Worm (Caenorhabditis elegans): ENCODE measurements around the gene cox-14.
"Not testable (repeated sequence)": the region's sequence is repeated elsewhere in the genome, so short reads cannot be mapped to it uniquely, and the experiment has no call there.

The cox-14 gene

ce11 chrIII:10214540-10214979 is 4.2 kb upstream of the cox-14 start:
- TF ChIP-seq ham-2 (GFP tag; optimal IDR thresholded peaks at IDR 0.05) (no peak), unc-39 (tag; optimal IDR thresholded peaks at IDR 0.05) (no peak), ces-1 (GFP tag; optimal IDR thresholded peaks at IDR 0.05) (no peak), bed-3 (GFP tag; optimal IDR thresholded peaks at IDR 0.05) (no peak)

ce11 chrIII:10215882-10216281 is 2.9 kb upstream of the cox-14 start:
- TF ChIP-seq nhr-237 (tag; optimal IDR thresholded peaks at IDR 0.05) (no peak), sem-2 (GFP tag; optimal IDR thresholded peaks at IDR 0.05) (no peak), M03D4.4 (tag; optimal IDR thresholded peaks at IDR 0.05) (no peak), nhr-2 (tag; optimal IDR thresholded peaks at IDR 0.05) (no peak), zip-8 (tag; optimal IDR thresholded peaks at IDR 0.05) (no peak), unc-120 (tag; optimal IDR thresholded peaks at IDR 0.05; ENCODE audit: poor library complexity, severe bottlenecking) (no peak), tbx-8 (GFP tag; optimal IDR thresholded peaks at IDR 0.05) (no peak), bed-3 (GFP tag; optimal IDR thresholded peaks at IDR 0.05) (no peak), elt-3 (tag; optimal IDR thresholded peaks at IDR 0.05) (no peak), mep-1 (tag; optimal IDR thresholded peaks at IDR 0.05) (no peak), mls-2 (tag; optimal IDR thresholded peaks at IDR 0.05) (no peak), ztf-11 (tag; optimal IDR thresholded peaks at IDR 0.05) (no peak), sptf-1 (tag; optimal IDR thresholded peaks at IDR 0.05) (no peak), lin-32 (GFP tag; optimal IDR thresholded peaks at IDR 0.05) (no peak), ceh-43 (GFP tag; optimal IDR thresholded peaks at IDR 0.05) (no peak), hlh-1 (tag; optimal IDR thresholded peaks at IDR 0.05) (no peak), unc-39 (tag; optimal IDR thresholded peaks at IDR 0.05) (no peak), elt-1 (tag; optimal IDR thresholded peaks at IDR 0.05; ENCODE audit: borderline replicate concordance, insufficient read depth) (no peak)

DNA sequence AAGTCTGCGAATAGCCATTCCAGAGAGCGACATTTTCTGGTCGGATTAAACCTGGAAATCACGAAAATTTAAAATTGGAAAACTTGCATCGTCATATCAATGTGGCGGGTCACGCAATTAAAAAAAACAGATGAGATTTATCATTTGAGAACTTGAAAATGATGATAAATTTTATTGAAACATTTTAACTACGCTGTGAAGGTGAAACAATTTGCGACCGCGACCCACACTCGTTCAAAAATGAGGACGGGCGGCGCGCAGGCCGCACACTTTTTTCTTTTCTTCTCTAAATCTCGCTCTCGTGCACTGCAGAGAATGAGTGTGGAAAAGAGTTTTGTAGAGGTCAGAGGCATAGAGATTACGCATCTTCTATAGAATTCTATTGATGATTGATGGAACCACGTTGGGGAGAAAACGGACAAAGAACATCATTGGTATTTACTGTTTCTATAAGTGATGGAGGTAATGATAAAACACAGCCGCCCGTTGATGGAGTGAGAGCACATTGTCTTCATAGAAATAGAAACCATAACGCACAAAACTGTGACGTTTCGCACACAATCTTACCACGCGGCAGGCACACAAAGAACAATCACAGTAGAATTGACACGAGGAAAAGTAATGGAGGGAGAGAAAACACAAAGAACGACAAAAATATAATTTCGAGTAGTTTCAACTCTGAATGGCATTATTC is 2.0 kb upstream of the cox-14 start, which contains the start of gene cts-1:
Gene cts-1, minus strand, starts transcription at position 51 of the 694 bp plus-strand sequence.
- no peak for TF ChIP-seq elt-3 (tag; optimal IDR thresholded peaks at IDR 0.05)
- TF ChIP-seq snpc-4 (tag; optimal IDR thresholded peaks at IDR 0.05): no peak
- TF ChIP-seq nhr-12 (tag; optimal IDR thresholded peaks at IDR 0.05): no peak
- TF ChIP-seq lsy-2 (tag; optimal IDR thresholded peaks at IDR 0.05): peak; percentile 76
- TF ChIP-seq hlh-1 (tag; optimal IDR thresholded peaks at IDR 0.05): peak; percentile 23
- peak; percentile 49 for TF ChIP-seq mep-1 (tag; optimal IDR thresholded peaks at IDR 0.05)
- TF ChIP-seq unc-120 (tag; optimal IDR thresholded peaks at IDR 0.05; ENCODE audit: poor library complexity, severe bottlenecking): peak; percentile 58
- no peak for TF ChIP-seq nhr-76 (tag; optimal IDR thresholded peaks at IDR 0.05)
- TF ChIP-seq nhr-237 (tag; optimal IDR thresholded peaks at IDR 0.05): peak; percentile 46
- TF ChIP-seq lin-13 (tag; optimal IDR thresholded peaks at IDR 0.05): peak; percentile 2
- peak; percentile 40 for TF ChIP-seq sptf-1 (tag; optimal IDR thresholded peaks at IDR 0.05)
- TF ChIP-seq M03D4.4 (tag; optimal IDR thresholded peaks at IDR 0.05): peak; percentile 42
- TF ChIP-seq unc-62 (GFP tag; optimal IDR thresholded peaks at IDR 0.05): peak; percentile 53
- peak; percentile 23 for TF ChIP-seq ces-1 (GFP tag; optimal IDR thresholded peaks at IDR 0.05)
- TF ChIP-seq ceh-43 (GFP tag; optimal IDR thresholded peaks at IDR 0.05): no peak
- TF ChIP-seq elt-1 (tag; optimal IDR thresholded peaks at IDR 0.05; ENCODE audit: borderline replicate concordance, insufficient read depth): no peak
- TF ChIP-seq sem-2 (GFP tag; optimal IDR thresholded peaks at IDR 0.05): no peak

DNA sequence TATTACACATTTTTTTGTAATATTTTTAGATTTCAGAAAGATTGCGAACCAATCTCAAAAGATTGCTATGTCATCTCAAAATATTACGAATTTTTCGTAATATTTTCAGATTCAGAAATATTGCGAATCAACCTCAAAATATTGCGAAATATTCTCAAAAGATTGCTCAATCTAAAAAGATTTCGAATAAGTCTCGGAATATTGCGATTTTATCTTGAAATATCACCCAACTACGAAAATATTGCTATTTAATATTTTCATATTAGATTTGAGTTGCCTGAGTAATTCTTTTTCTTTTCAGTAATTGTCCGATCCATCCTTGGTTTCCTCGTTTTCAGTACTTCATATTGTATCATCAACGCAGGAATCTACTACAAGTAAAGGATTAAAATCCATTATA is 3.1 kb downstream of the cox-14 start, which contains the start of gene Y70G10A.4:
Gene Y70G10A.4, plus strand, starts transcription at position 301 of the 400 bp plus-strand sequence.
- TF ChIP-seq mls-2 (tag; optimal IDR thresholded peaks at IDR 0.05); ceh-83 (GFP tag; optimal IDR thresholded peaks at IDR 0.05); elt-1 (tag; optimal IDR thresholded peaks at IDR 0.05; ENCODE audit: borderline replicate concordance, insufficient read depth): not testable (repeated sequence)

ce11 chrIII:10231641-10232040 is 12.9 kb downstream of the cox-14 start:
- TF ChIP-seq elt-1 (tag; optimal IDR thresholded peaks at IDR 0.05; ENCODE audit: borderline replicate concordance, insufficient read depth) (no peak), ceh-83 (GFP tag; optimal IDR thresholded peaks at IDR 0.05) (no peak), sem-2 (GFP tag; optimal IDR thresholded peaks at IDR 0.05) (no peak), ceh-43 (GFP tag; optimal IDR thresholded peaks at IDR 0.05) (no peak), unc-39 (tag; optimal IDR thresholded peaks at IDR 0.05) (no peak), mab-5 (tag; optimal IDR thresholded peaks at IDR 0.05) (no peak), cnd-1 (tag; optimal IDR thresholded peaks at IDR 0.05) (no peak)

All from whole organism, mixed stage, embryonic.